Worm (Caenorhabditis elegans): ENCODE measurements around the gene mnk-1.

mnk-1 gene

ce11 chrII:10524374-10524773 lies 30.5 kb downstream of the mnk-1 start, which contains the start of gene F59B10.6:
F59B10.6 (minus strand) TSS chrII:10524474.
- TF ChIP-seq dao-5 (tag; optimal IDR thresholded peaks at IDR 0.05): no peak
- no peak for TF ChIP-seq him-1 (tag; optimal IDR thresholded peaks at IDR 0.05)
- TF ChIP-seq W03F9.2 (tag; optimal IDR thresholded peaks at IDR 0.05): no peak

- TF ChIP-seq him-1 (tag; optimal IDR thresholded peaks at IDR 0.05): no peak
- TF ChIP-seq dao-5 (tag; optimal IDR thresholded peaks at IDR 0.05): no peak
- no peak for TF ChIP-seq W03F9.2 (tag; optimal IDR thresholded peaks at IDR 0.05)
Measured at ce11 chrII:10523583-10523982, 31.3 kb downstream of the mnk-1 start, which contains the start of gene F59B10.5. F59B10.5 (minus strand) TSS chrII:10523683.

- no peak for TF ChIP-seq dao-5 (tag; optimal IDR thresholded peaks at IDR 0.05)
- TF ChIP-seq him-1 (tag; optimal IDR thresholded peaks at IDR 0.05): no peak
- TF ChIP-seq W03F9.2 (tag; optimal IDR thresholded peaks at IDR 0.05): no peak
Measured at ce11 chrII:10523031-10523430, 31.8 kb downstream of the mnk-1 start.

ce11 chrII:10519863-10520262 lies 35.0 kb downstream of the mnk-1 start:
- TF ChIP-seq W03F9.2 (tag; optimal IDR thresholded peaks at IDR 0.05): no peak
- TF ChIP-seq him-1 (tag; optimal IDR thresholded peaks at IDR 0.05): no peak
- no peak for TF ChIP-seq dao-5 (tag; optimal IDR thresholded peaks at IDR 0.05)

ce11 chrII:10519017-10519416 lies 35.8 kb downstream of the mnk-1 start, which contains the start of gene F59B10.4:
F59B10.4 (minus strand) TSS chrII:10519117.
- no peak for TF ChIP-seq W03F9.2 (tag; optimal IDR thresholded peaks at IDR 0.05)
- no peak for TF ChIP-seq dao-5 (tag; optimal IDR thresholded peaks at IDR 0.05)
- no peak for TF ChIP-seq him-1 (tag; optimal IDR thresholded peaks at IDR 0.05)

ce11 chrII:10516375-10516774 lies 38.5 kb downstream of the mnk-1 start:
- TF ChIP-seq dao-5 (tag; optimal IDR thresholded peaks at IDR 0.05): no peak
- no peak for TF ChIP-seq him-1 (tag; optimal IDR thresholded peaks at IDR 0.05)
- no peak for TF ChIP-seq W03F9.2 (tag; optimal IDR thresholded peaks at IDR 0.05)

ce11 chrII:10515422-10515821 lies 39.4 kb downstream of the mnk-1 start:
- no peak for TF ChIP-seq dao-5 (tag; optimal IDR thresholded peaks at IDR 0.05)
- TF ChIP-seq W03F9.2 (tag; optimal IDR thresholded peaks at IDR 0.05): no peak
- no peak for TF ChIP-seq him-1 (tag; optimal IDR thresholded peaks at IDR 0.05)

- TF ChIP-seq him-1 (tag; optimal IDR thresholded peaks at IDR 0.05) (no peak), dao-5 (tag; optimal IDR thresholded peaks at IDR 0.05) (no peak), W03F9.2 (tag; optimal IDR thresholded peaks at IDR 0.05) (no peak)
Measured at ce11 chrII:10513377-10513776, 41.5 kb downstream of the mnk-1 start.

ce11 chrII:10510242-10510641 lies 44.6 kb downstream of the mnk-1 start, which contains the start of gene F59B10.3:
F59B10.3 (plus strand) TSS chrII:10510542.
- TF ChIP-seq him-1 (tag; optimal IDR thresholded peaks at IDR 0.05): no peak

ce11 chrII:10509746-10510145 lies 45.1 kb downstream of the mnk-1 start, which contains the start of gene F59B10.2:
F59B10.2 (minus strand) TSS chrII:10509846.
- TF ChIP-seq dao-5 (tag; optimal IDR thresholded peaks at IDR 0.05) (no peak), him-1 (tag; optimal IDR thresholded peaks at IDR 0.05) (no peak), W03F9.2 (tag; optimal IDR thresholded peaks at IDR 0.05) (no peak)

ce11 chrII:10507906-10508305 lies 46.9 kb downstream of the mnk-1 start:
- no peak for TF ChIP-seq W03F9.2 (tag; optimal IDR thresholded peaks at IDR 0.05)
- TF ChIP-seq him-1 (tag; optimal IDR thresholded peaks at IDR 0.05): no peak
- no peak for TF ChIP-seq dao-5 (tag; optimal IDR thresholded peaks at IDR 0.05)

ce11 chrII:10505949-10506348 lies 48.9 kb downstream of the mnk-1 start:
- TF ChIP-seq W03F9.2 (tag; optimal IDR thresholded peaks at IDR 0.05) (no peak), dao-5 (tag; optimal IDR thresholded peaks at IDR 0.05) (no peak), him-1 (tag; optimal IDR thresholded peaks at IDR 0.05) (no peak)

ce11 chrII:10504729-10505128 lies 50.1 kb downstream of the mnk-1 start:
- TF ChIP-seq dao-5 (tag; optimal IDR thresholded peaks at IDR 0.05) (no peak), W03F9.2 (tag; optimal IDR thresholded peaks at IDR 0.05) (no peak), him-1 (tag; optimal IDR thresholded peaks at IDR 0.05) (no peak)

ce11 chrII:10502491-10503063 lies 52.3 kb downstream of the mnk-1 start, which contains the start of gene myrf-1:
myrf-1 (minus strand) TSS chrII:10502541.
- TF ChIP-seq him-1 (tag; optimal IDR thresholded peaks at IDR 0.05) (peak; percentile 63), W03F9.2 (tag; optimal IDR thresholded peaks at IDR 0.05) (peak; percentile 52), dao-5 (tag; optimal IDR thresholded peaks at IDR 0.05) (peak; percentile 56)

ce11 chrII:10501578-10501977 lies 53.3 kb downstream of the mnk-1 start:
- TF ChIP-seq W03F9.2 (tag; optimal IDR thresholded peaks at IDR 0.05) (no peak), him-1 (tag; optimal IDR thresholded peaks at IDR 0.05) (no peak), dao-5 (tag; optimal IDR thresholded peaks at IDR 0.05) (no peak)

All from whole organism, L4/young adult.